Worm (Caenorhabditis elegans): ENCODE measurements around the gene otub-3.

ce11 chrIV:8748967-8749366 lies 21.0 kb downstream of the otub-3 start:
- TF ChIP-seq nhr-237 (tag; optimal IDR thresholded peaks at IDR 0.05) (no peak), ama-1 (optimal IDR thresholded peaks at IDR 0.05) (no peak), sox-4 (tag; optimal IDR thresholded peaks at IDR 0.05) (no peak), nhr-76 (tag; optimal IDR thresholded peaks at IDR 0.05) (no peak), rnt-1 (tag; optimal IDR thresholded peaks at IDR 0.05) (no peak), lsy-2 (tag; optimal IDR thresholded peaks at IDR 0.05) (no peak), snpc-4 (tag; optimal IDR thresholded peaks at IDR 0.05) (no peak), skn-1 (tag; optimal IDR thresholded peaks at IDR 0.05) (no peak), nhr-28 (tag; optimal IDR thresholded peaks at IDR 0.05) (no peak), mdl-1 (tag; optimal IDR thresholded peaks at IDR 0.05) (no peak), unc-62 (GFP tag; optimal IDR thresholded peaks at IDR 0.05) (no peak), ztf-11 (tag; optimal IDR thresholded peaks at IDR 0.05) (no peak), nhr-47 (tag; optimal IDR thresholded peaks at IDR 0.05) (no peak)

Data from whole organism, L1 larva.